Fruit fly (Drosophila melanogaster) whole organism, embryonic: ENCODE measurements around the gene CG17572.

Experiments used
- ATbp ChIP-seq: fragments of 200-800 bp; sonication (Bioruptor generic); optimal IDR thresholded peaks from 2 replicates; lab custom pipeline; 2017; ENCODE audit warnings: missing biosample characterization, mild to moderate bottlenecking, missing genetic modification characterization, missing genetic modification reagents
- CG10543 ChIP-seq: fragments of 200-800 bp; sonication (Bioruptor generic); optimal IDR thresholded peaks from 3 replicates; lab custom pipeline; 2017; ENCODE audit warnings: missing biosample characterization, mild to moderate bottlenecking, missing genetic modification characterization, moderate library complexity
- CG10979 ChIP-seq: fragments of 200-800 bp; sonication (Bioruptor generic); optimal IDR thresholded peaks from 2 replicates; lab custom pipeline; 2018; ENCODE audit warnings: missing biosample characterization, mild to moderate bottlenecking, missing genetic modification characterization, moderate library complexity
- CG11085 ChIP-seq: fragments of 200-800 bp; sonication (Bioruptor generic); IDR thresholded peaks from 2 replicates; pipeline ENCODE4 v1.3.6; 2022; ENCODE audit warnings: missing biosample characterization, missing genetic modification characterization
- CG12299 ChIP-seq: fragments of 200-800 bp; sonication (Bioruptor generic); optimal IDR thresholded peaks from 2 replicates; lab custom pipeline; 2018; ENCODE audit warnings: missing biosample characterization, mild to moderate bottlenecking, missing genetic modification characterization
- CG1233 ChIP-seq: fragments of 200-800 bp; sonication (Bioruptor generic); optimal IDR thresholded peaks from 4 replicates; lab custom pipeline; 2018; ENCODE audit warnings: missing biosample characterization, mild to moderate bottlenecking, missing genetic modification characterization
- CG12659 ChIP-seq: fragments of 200-800 bp; sonication (Bioruptor generic); optimal IDR thresholded peaks from 3 replicates; lab custom pipeline; 2017; ENCODE audit warnings: mild to moderate bottlenecking, missing biosample characterization, missing genetic modification reagents, missing genetic modification characterization
- CG13424 ChIP-seq: fragments of 200-800 bp; sonication (Bioruptor generic); optimal IDR thresholded peaks from 2 replicates; lab custom pipeline; 2019; ENCODE audit warnings: missing biosample characterization, mild to moderate bottlenecking, missing genetic modification characterization, moderate library complexity
- CG14965 ChIP-seq: fragments of 200-800 bp; sonication (Bioruptor generic); optimal IDR thresholded peaks from 2 replicates; lab custom pipeline; 2016; ENCODE audit warnings: missing biosample characterization, missing genetic modification characterization, borderline replicate concordance
- CG1603 ChIP-seq: fragments of 200-800 bp; sonication (Bioruptor generic); optimal IDR thresholded peaks from 2 replicates; lab custom pipeline; 2019; ENCODE audit warnings: missing biosample characterization, mild to moderate bottlenecking, missing genetic modification characterization, moderate library complexity
- CG1647 ChIP-seq: fragments of 200-800 bp; sonication (Bioruptor generic); optimal IDR thresholded peaks from 3 replicates; lab custom pipeline; 2016; ENCODE audit warnings: missing biosample characterization, missing genetic modification characterization
- CG17186 ChIP-seq: fragments of 200-800 bp; sonication (Bioruptor generic); optimal IDR thresholded peaks from 3 replicates; lab custom pipeline; 2017; ENCODE audit warnings: missing biosample characterization, missing genetic modification reagents, missing genetic modification characterization
- CG18011 ChIP-seq: fragments of 200-800 bp; sonication (Bioruptor generic); optimal IDR thresholded peaks from 2 replicates; lab custom pipeline; 2017; ENCODE audit warnings: missing biosample characterization, missing genetic modification characterization, mild to moderate bottlenecking, moderate library complexity, missing genotype
- CG18262 ChIP-seq: fragments of 200-800 bp; optimal IDR thresholded peaks from 3 replicates; lab custom pipeline; 2019; ENCODE audit warnings: missing biosample characterization, mild to moderate bottlenecking, missing genetic modification characterization, moderate library complexity
- CG30403 ChIP-seq: fragments of 200-800 bp; sonication (Bioruptor generic); optimal IDR thresholded peaks from 3 replicates; lab custom pipeline; 2016; ENCODE audit warnings: missing biosample characterization, missing genetic modification characterization
- CG32772 ChIP-seq: fragments of 200-800 bp; sonication (Bioruptor generic); IDR thresholded peaks from 2 replicates; pipeline ENCODE4 v1.3.6; 2022; ENCODE audit warnings: missing biosample characterization, missing genetic modification characterization
- CG3847 ChIP-seq: fragments of 200-800 bp; sonication (Bioruptor generic); IDR thresholded peaks from 2 replicates; pipeline ENCODE4 v1.3.6; 2022; ENCODE audit warnings: missing biosample characterization, missing genetic modification characterization
- CG3995 ChIP-seq: fragments of 200-800 bp; sonication (Bioruptor generic); optimal IDR thresholded peaks from 3 replicates; lab custom pipeline; 2016; ENCODE audit warnings: missing biosample characterization, missing genetic modification characterization
- CG4730 ChIP-seq: fragments of 200-800 bp; sonication (Bioruptor generic); IDR thresholded peaks from 2 replicates; pipeline ENCODE4 v1.3.6; 2022; ENCODE audit warnings: missing biosample characterization, missing genetic modification characterization
- CG6765 ChIP-seq: fragments of 200-800 bp; sonication (Bioruptor generic); optimal IDR thresholded peaks from 3 replicates; lab custom pipeline; 2017; ENCODE audit warnings: missing biosample characterization, mild to moderate bottlenecking, missing genetic modification characterization
- CG6813 ChIP-seq: fragments of 200-800 bp; sonication (Bioruptor generic); optimal IDR thresholded peaks from 2 replicates; lab custom pipeline; 2017; ENCODE audit warnings: missing biosample characterization, missing genetic modification characterization, mild to moderate bottlenecking, moderate library complexity, missing genetic modification reagents
- CG9727 ChIP-seq: fragments of 200-800 bp; sonication (Bioruptor generic); optimal IDR thresholded peaks from 3 replicates; lab custom pipeline; 2017; ENCODE audit warnings: missing biosample characterization, mild to moderate bottlenecking, missing genetic modification characterization
- CG9932 ChIP-seq: fragments of 200-800 bp; sonication (Bioruptor generic); IDR thresholded peaks from 2 replicates; pipeline ENCODE4 v1.3.6; 2022; ENCODE audit warnings: missing biosample characterization, missing genetic modification characterization
- Deaf1 ChIP-seq: fragments of 200-800 bp; optimal IDR thresholded peaks from 3 replicates; lab custom pipeline; 2019; ENCODE audit warnings: missing biosample characterization, mild to moderate bottlenecking, missing genetic modification characterization, moderate library complexity
- Dll ChIP-seq: fragments of 200-800 bp; sonication (Bioruptor generic); IDR thresholded peaks from 4 replicates; pipeline ENCODE4 v1.3.6; 2022; ENCODE audit warnings: missing biosample characterization, missing genetic modification characterization; ENCODE audit not compliant: partially characterized antibody
- HHEX ChIP-seq: fragments of 200-800 bp; sonication (Bioruptor generic); optimal IDR thresholded peaks from 3 replicates; lab custom pipeline; 2017; ENCODE audit warnings: missing biosample characterization, mild to moderate bottlenecking, missing genetic modification characterization, missing genetic modification reagents
- Hsf ChIP-seq: fragments of 200-800 bp; sonication (Bioruptor generic); optimal IDR thresholded peaks from 3 replicates; lab custom pipeline; 2016; ENCODE audit warnings: missing biosample characterization, missing genetic modification characterization
- Meics ChIP-seq: fragments of 200-800 bp; sonication (Bioruptor generic); optimal IDR thresholded peaks from 2 replicates; lab custom pipeline; 2017; ENCODE audit warnings: missing biosample characterization, mild to moderate bottlenecking, missing genetic modification characterization
- Mes4 ChIP-seq: fragments of 200-800 bp; sonication (Bioruptor generic); optimal IDR thresholded peaks from 2 replicates; lab custom pipeline; 2016; ENCODE audit warnings: missing biosample characterization, missing genetic modification characterization
- Sox102F ChIP-seq: fragments of 200-800 bp; sonication (Bioruptor generic); optimal IDR thresholded peaks from 2 replicates; lab custom pipeline; 2018; ENCODE audit warnings: missing biosample characterization, mild to moderate bottlenecking, missing genetic modification characterization, moderate library complexity
- al ChIP-seq: fragments of 200-800 bp; sonication (Bioruptor generic); IDR thresholded peaks from 2 replicates; pipeline ENCODE4 v1.3.6; 2022; ENCODE audit warnings: missing biosample characterization, missing genetic modification characterization
- aop ChIP-seq: fragments of 200-800 bp; sonication (Bioruptor generic); IDR thresholded peaks from 2 replicates; pipeline ENCODE4 v1.3.6; 2022; ENCODE audit warnings: missing biosample characterization, missing genetic modification characterization
- ato ChIP-seq: fragments of 200-800 bp; sonication (Bioruptor generic); IDR thresholded peaks from 2 replicates; pipeline ENCODE4 v1.3.6; 2022; ENCODE audit warnings: missing biosample characterization, missing genetic modification characterization; ENCODE audit not compliant: partially characterized antibody
- br ChIP-seq: fragments of >200 bp; optimal IDR thresholded peaks from 2 replicates; lab custom pipeline; 2017
- cg ChIP-seq: fragments of 200-800 bp; sonication (Bioruptor generic); optimal IDR thresholded peaks from 3 replicates; lab custom pipeline; 2019; ENCODE audit warnings: missing biosample characterization, mild to moderate bottlenecking, missing genetic modification characterization, moderate library complexity
- ci ChIP-seq: fragments of 200-800 bp; sonication (Bioruptor generic); IDR thresholded peaks from 3 replicates; pipeline ENCODE4 v1.3.6; 2022; ENCODE audit warnings: missing biosample characterization, missing genetic modification characterization
- cwo ChIP-seq: fragments of 200-800 bp; sonication (Bioruptor generic); optimal IDR thresholded peaks from 3 replicates; lab custom pipeline; 2017; ENCODE audit warnings: missing biosample characterization, missing genetic modification characterization, mild to moderate bottlenecking, moderate library complexity, missing genetic modification reagents
- dpn ChIP-seq, 2 experiments: fragments of 200-800 bp; sonication (Bioruptor generic); optimal IDR thresholded peaks; 3 replicates each; lab custom pipeline; 2016; ENCODE audit warnings: missing biosample characterization in 2 of 2, missing genetic modification characterization in 2 of 2
- fru ChIP-seq: fragments of >200 bp; optimal IDR thresholded peaks from 2 replicates; lab custom pipeline; 2017
- gcm ChIP-seq: fragments of 200-800 bp; sonication (Bioruptor generic); optimal IDR thresholded peaks from 2 replicates; lab custom pipeline; 2019; ENCODE audit warnings: missing biosample characterization, mild to moderate bottlenecking, missing genetic modification characterization, moderate library complexity
- gem ChIP-seq: fragments of 200-800 bp; sonication (Bioruptor generic); optimal IDR thresholded peaks from 2 replicates; lab custom pipeline; 2019; ENCODE audit warnings: missing biosample characterization, mild to moderate bottlenecking, missing genetic modification characterization, moderate library complexity
- kay ChIP-seq: fragments of 200-800 bp; sonication (Bioruptor generic); optimal IDR thresholded peaks from 2 replicates; lab custom pipeline; 2016; ENCODE audit warnings: missing biosample characterization, missing genetic modification characterization
- knrl ChIP-seq: fragments of 200-800 bp; sonication (Bioruptor generic); IDR thresholded peaks from 3 replicates; pipeline ENCODE4 v1.3.6; 2022; ENCODE audit warnings: missing biosample characterization, missing genetic modification characterization; ENCODE audit not compliant: partially characterized antibody
- salm ChIP-seq: fragments of 200-800 bp; sonication (Bioruptor generic); optimal IDR thresholded peaks from 2 replicates; lab custom pipeline; 2018; ENCODE audit warnings: missing biosample characterization, mild to moderate bottlenecking, missing genetic modification characterization
- sd ChIP-seq: fragments of 200-800 bp; sonication (Bioruptor generic); optimal IDR thresholded peaks from 3 replicates; lab custom pipeline; 2018; ENCODE audit warnings: missing biosample characterization, mild to moderate bottlenecking, missing genetic modification characterization, moderate library complexity
- sens ChIP-seq: fragments of 200-800 bp; sonication (Bioruptor generic); peaks from one replicate; lab custom pipeline; 2016; ENCODE audit warnings: missing biosample characterization, missing genetic modification characterization
- unc-4 ChIP-seq: fragments of 200-800 bp; sonication (Bioruptor generic); IDR thresholded peaks from 2 replicates; pipeline ENCODE4 v1.3.6; 2022; ENCODE audit warnings: missing biosample characterization, missing genetic modification characterization; ENCODE audit not compliant: partially characterized antibody

Gene CG17572

DNA sequence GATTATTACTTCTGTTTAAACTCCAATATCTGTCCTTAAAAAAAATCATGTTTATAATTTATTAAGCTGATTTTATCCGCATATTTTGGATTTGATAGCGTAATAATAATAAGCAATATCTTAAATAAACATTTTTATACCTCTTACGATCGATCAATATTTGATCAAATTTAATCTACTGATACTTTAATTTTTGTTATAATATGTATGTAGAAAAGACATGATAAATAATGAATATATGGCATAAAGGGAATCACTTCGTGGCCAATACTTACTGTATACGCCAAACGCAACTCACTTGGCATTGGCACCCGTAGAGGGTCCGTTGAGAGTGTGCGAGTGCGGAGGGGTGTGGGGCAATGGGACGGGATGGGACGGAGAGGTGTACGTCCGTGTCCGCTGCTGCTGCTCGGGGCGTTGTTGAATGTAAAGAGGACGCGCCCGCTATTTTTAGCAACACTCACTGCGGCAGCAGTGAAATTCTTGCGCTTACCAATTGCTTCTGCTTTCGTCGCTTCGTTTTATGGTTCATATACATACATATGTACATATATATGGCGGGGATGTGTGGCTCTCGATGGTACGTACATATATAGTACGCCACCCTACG, 37.7 kb downstream of the CG17572 start (continued):
- no peak for TF ChIP-seq br (lab: Kevin White, UChicago)
- peak; percentile 11 for TF ChIP-seq CG13424
- no peak for TF ChIP-seq al (GFP tag; lab: Robert Waterston, UW)
- TF ChIP-seq CG10979 (tag; lab: Kevin White, UChicago) = peak; percentile 2
- peak; percentile 70 for TF ChIP-seq sd (tag; lab: Kevin White, UChicago)
- TF ChIP-seq CG18262 (tag; lab: Kevin White, UChicago) = peak; percentile 18
- TF ChIP-seq CG12299 (tag; lab: Kevin White, UChicago) = no peak
- peak; percentile 34 for TF ChIP-seq Sox102F
- peak in 1 of 2 experiments; percentile 8 for TF ChIP-seq dpn (GFP tag; optimal IDR thresholded peaks at IDR 0.05; lab: Kevin White, UChicago)
- TF ChIP-seq Mes4 = no peak
- peak; percentile 41 for TF ChIP-seq Meics (GFP tag; lab: Kevin White, UChicago)
- TF ChIP-seq sens (GFP tag; lab: Kevin White, UChicago) = peak; percentile 81
- peak; percentile 45 for TF ChIP-seq gem
- TF ChIP-seq CG12659 (GFP tag; lab: Kevin White, UChicago) = peak; percentile 2
- peak; percentile 79 for TF ChIP-seq CG10543
- peak; percentile 22 for TF ChIP-seq CG9727 (GFP tag; lab: Kevin White, UChicago)
- TF ChIP-seq unc-4 (GFP tag; lab: Robert Waterston, UW) = no peak
- TF ChIP-seq CG30403 (GFP tag; lab: Kevin White, UChicago) = peak; percentile 41
- TF ChIP-seq CG9932 = no peak
- TF ChIP-seq, all 482 proteins: peak for 53

DNA sequence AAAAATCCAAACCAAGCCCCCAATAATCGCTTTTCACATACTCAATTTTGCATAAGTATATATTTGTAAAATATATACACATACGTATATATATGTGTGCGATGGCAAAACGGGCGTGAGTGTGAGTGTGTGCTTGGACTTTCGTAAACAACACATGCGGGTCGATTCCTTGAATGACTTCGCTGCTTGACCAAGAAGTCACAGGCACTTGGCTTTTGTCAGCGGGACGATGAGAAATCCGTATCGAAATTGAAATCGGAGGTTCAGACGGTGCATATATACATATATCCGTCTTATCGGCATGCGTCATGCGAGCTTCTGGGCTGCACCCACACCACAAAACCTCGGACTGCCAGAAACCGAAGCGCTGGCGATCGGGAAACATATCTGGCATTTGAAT, 38.9 kb downstream of the CG17572 start:
- TF ChIP-seq Deaf1 (peak; percentile 42), CG3847 (GFP tag; lab: Robert Waterston, UW) (no peak), gcm (GFP tag; lab: Kevin White, UChicago) (peak; percentile 66), cwo (GFP tag; lab: Kevin White, UChicago) (no peak), kay (GFP tag; lab: Kevin White, UChicago) (no peak), CG1233 (GFP tag; lab: Kevin White, UChicago) (no peak), cg (GFP tag; lab: Kevin White, UChicago) (peak; percentile 72)

DNA sequence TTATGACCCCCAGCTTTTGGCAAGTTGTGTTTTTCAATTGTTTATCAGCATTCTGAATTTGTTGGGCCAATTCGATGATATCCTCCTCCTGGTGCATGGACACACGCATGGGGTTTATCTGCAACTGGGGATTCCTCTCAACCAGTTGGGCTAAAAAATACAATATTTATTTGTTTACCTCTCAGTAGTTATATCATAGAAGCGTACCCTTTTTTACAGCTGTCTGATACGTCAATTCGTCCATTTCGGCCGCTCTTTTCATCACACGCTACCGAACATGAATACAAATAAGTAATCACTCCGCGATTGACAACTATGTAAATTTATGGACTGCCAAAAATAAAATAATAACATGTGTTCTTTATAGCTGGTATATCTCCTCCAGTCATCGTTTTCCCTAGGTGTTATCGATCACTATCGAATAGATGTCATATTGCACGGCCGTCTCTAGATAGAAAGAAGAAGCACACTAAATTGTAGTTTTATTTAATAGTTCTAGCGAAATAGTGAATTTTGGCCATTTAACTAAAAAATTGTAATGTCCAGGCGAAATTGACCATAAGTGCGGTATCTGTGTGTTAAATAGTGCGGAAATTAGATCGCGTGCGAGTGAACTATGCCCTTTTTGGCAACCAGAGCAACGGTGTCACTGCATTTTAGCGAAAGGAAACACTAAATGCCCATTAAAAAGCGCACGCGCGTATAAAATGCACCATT, 39.6 kb downstream of the CG17572 start, which contains the start of the genes mib2 and CG31800:
Gene mib2, plus strand, starts transcription at position 232 of the 717 bp plus-strand sequence.
Gene CG31800, minus strand, starts transcription at position 364 of the 717 bp plus-strand sequence.
- no peak for TF ChIP-seq CG6813
- TF ChIP-seq Hsf (GFP tag; lab: Kevin White, UChicago) = no peak
- TF ChIP-seq CG6765 (GFP tag; lab: Kevin White, UChicago) = no peak
- TF ChIP-seq CG30403 (GFP tag; lab: Kevin White, UChicago) = no peak
- no peak for TF ChIP-seq ATbp (GFP tag; lab: Kevin White, UChicago)
- no peak for TF ChIP-seq salm
- TF ChIP-seq CG32772 (GFP tag; lab: Robert Waterston, UW) = no peak
- TF ChIP-seq CG4730 (GFP tag; lab: Robert Waterston, UW) = no peak
- no peak for TF ChIP-seq CG18011 (GFP tag; lab: Kevin White, UChicago)
- no peak for TF ChIP-seq aop
- TF ChIP-seq Dll (GFP tag; lab: Robert Waterston, UW) = peak; percentile 83
- peak; percentile 48 for TF ChIP-seq CG3995 (GFP tag; lab: Kevin White, UChicago)
- no peak for TF ChIP-seq ci (GFP tag; lab: Robert Waterston, UW)
- no peak for TF ChIP-seq CG14965
- no peak for TF ChIP-seq HHEX
- TF ChIP-seq CG11085 (GFP tag; lab: Robert Waterston, UW) = no peak
- no peak for TF ChIP-seq CG17186
- TF ChIP-seq CG1603 (tag; lab: Kevin White, UChicago) = peak; percentile 50
- no peak for TF ChIP-seq CG1647 (GFP tag; lab: Kevin White, UChicago)
- TF ChIP-seq ato (GFP tag; lab: Robert Waterston, UW) = peak; percentile 52; the same call in 1 of the 2 replicates
- no peak for TF ChIP-seq fru (lab: Kevin White, UChicago)
- peak; percentile 86 for TF ChIP-seq knrl
